Fruit fly (Drosophila melanogaster): ENCODE data around the gene alpha-Est10.

Gene alpha-Est10

DNA sequence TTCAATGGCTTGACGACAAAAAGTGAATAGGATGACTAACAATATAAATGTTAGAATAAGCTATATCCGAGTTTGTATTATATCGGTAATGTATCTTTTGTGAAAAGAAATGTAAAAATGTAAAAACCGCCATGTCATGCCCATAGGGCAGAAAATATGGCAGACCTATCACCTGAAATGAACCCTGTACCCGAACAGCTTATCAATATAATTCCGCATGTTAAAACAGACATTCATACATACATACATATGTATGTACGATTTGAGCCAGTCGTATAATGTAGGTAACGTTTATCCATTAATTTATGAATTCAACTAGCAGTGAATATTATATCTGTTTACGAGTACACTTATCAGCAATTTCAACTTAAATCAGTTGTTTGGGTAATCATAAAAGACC lies 3.7 kb downstream of the alpha-Est10 start:
- TF ChIP-seq CG15710 (tag; optimal IDR thresholded peaks at IDR 0.05) (no peak), D1 (tag; optimal IDR thresholded peaks at IDR 0.05) (no peak), Pif1A (GFP tag; optimal IDR thresholded peaks at IDR 0.05) (no peak), CG9948 (tag; optimal IDR thresholded peaks at IDR 0.05) (no peak), CG13204 (GFP tag; optimal IDR thresholded peaks at IDR 0.05) (no peak), CG12605 (GFP tag; IDR thresholded peaks at IDR 0.05) (no peak), CG34367 (tag; optimal IDR thresholded peaks at IDR 0.05) (no peak), EcR (GFP tag; optimal IDR thresholded peaks at IDR 0.05) (no peak), Pif1B (GFP tag; optimal IDR thresholded peaks at IDR 0.05) (no peak), CG8301 (tag; optimal IDR thresholded peaks at IDR 0.05) (no peak), CG32121 (GFP tag; IDR thresholded peaks at IDR 0.05) (no peak)

DNA sequence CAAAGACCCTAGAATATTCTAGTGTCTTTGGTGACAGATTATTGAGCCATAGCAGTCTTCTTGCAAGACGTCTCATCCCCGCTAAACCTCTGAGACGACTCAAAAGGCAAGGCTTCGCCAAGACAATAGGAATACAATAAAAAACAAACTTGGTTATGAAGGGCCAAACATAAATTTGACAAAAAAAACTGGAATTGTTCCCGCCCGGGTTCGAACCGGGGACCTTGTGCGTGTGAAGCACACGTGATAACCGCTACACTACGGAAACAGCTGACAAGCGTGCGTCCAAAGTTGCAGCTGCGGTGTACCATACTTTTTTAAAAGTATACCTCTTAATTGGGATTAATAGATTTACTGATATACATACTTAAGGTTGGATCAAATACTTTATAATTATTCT lies 17.9 kb downstream of the alpha-Est10 start:
- TF ChIP-seq Pif1B (GFP tag; optimal IDR thresholded peaks at IDR 0.05) = no peak
- no peak for TF ChIP-seq CG12605 (GFP tag; IDR thresholded peaks at IDR 0.05)
- TF ChIP-seq CG13204 (GFP tag; optimal IDR thresholded peaks at IDR 0.05) = no peak
- TF ChIP-seq CG8301 (tag; optimal IDR thresholded peaks at IDR 0.05) = no peak
- no peak for TF ChIP-seq CG4496 (GFP tag; IDR thresholded peaks at IDR 0.05)
- TF ChIP-seq CG8159 (tag; optimal IDR thresholded peaks at IDR 0.05) = no peak
- TF ChIP-seq CG9948 (tag; optimal IDR thresholded peaks at IDR 0.05) = no peak
- no peak for TF ChIP-seq CG34367 (tag; optimal IDR thresholded peaks at IDR 0.05)
- no peak for TF ChIP-seq Snoo (tag; optimal IDR thresholded peaks at IDR 0.05)
- TF ChIP-seq CG14655 (GFP tag; optimal IDR thresholded peaks at IDR 0.05) = no peak
- no peak for TF ChIP-seq D1 (tag; optimal IDR thresholded peaks at IDR 0.05)
- TF ChIP-seq gl (tag; optimal IDR thresholded peaks at IDR 0.05) = no peak

dm6 chr3R:7474616-7475120 lies 19.0 kb downstream of the alpha-Est10 start:
- TF ChIP-seq CG32121 (GFP tag; IDR thresholded peaks at IDR 0.05) (peak; percentile 68; the same call in 1 of the 2 replicates), CG10348 (GFP tag; IDR thresholded peaks at IDR 0.05) (no peak), Pif1B (GFP tag; optimal IDR thresholded peaks at IDR 0.05) (peak; percentile 53), Pif1A (GFP tag; optimal IDR thresholded peaks at IDR 0.05) (peak; percentile 64), CG9948 (tag; optimal IDR thresholded peaks at IDR 0.05) (no peak), EcR (GFP tag; optimal IDR thresholded peaks at IDR 0.05) (peak; percentile 99), CG8301 (tag; optimal IDR thresholded peaks at IDR 0.05) (peak; percentile 35), Ets98B (GFP tag; IDR thresholded peaks at IDR 0.05) (peak; percentile 79), CG12605 (GFP tag; IDR thresholded peaks at IDR 0.05) (peak; percentile 73), CG8159 (tag; optimal IDR thresholded peaks at IDR 0.05) (peak; percentile 44), gl (tag; optimal IDR thresholded peaks at IDR 0.05) (peak; percentile 71), CG34367 (tag; optimal IDR thresholded peaks at IDR 0.05) (peak; percentile 26), CG17806 (tag; optimal IDR thresholded peaks at IDR 0.05) (peak; percentile 31), CG4496 (GFP tag; IDR thresholded peaks at IDR 0.05) (peak; percentile 96), D1 (tag; optimal IDR thresholded peaks at IDR 0.05) (no peak), CG13204 (GFP tag; optimal IDR thresholded peaks at IDR 0.05) (peak; percentile 100), rn (GFP tag; IDR thresholded peaks at IDR 0.05) (no peak), Snoo (tag; optimal IDR thresholded peaks at IDR 0.05) (peak; percentile 66), fd96Ca (GFP tag; IDR thresholded peaks at IDR 0.05) (peak; percentile 80; the same call in 2 of the 3 replicates), CG14655 (GFP tag; optimal IDR thresholded peaks at IDR 0.05) (peak; percentile 73), CG15710 (tag; optimal IDR thresholded peaks at IDR 0.05) (peak; percentile 29)

DNA sequence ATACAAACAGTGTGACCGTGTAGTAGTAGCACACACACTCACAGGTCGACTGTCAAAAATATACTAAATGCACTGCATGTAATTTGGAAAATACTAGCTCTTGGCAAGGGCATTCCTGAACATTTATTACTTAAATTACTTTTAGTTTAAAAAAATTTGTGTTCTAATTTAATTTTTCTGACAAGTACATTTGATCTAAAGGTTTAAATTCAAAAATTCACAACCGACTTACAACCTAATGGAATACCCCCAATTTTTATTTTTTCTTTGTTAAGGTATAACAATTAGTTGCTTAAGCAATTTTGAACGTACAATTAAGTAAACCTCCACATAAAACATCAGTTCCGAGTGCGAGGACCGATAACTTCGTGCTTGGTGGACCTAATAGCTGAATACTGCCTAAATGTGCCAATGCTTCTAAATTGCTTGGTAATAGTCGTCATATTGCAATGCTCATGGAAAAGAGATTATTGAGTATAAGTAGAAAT lies 19.8 kb downstream of the alpha-Est10 start, which contains the start of gene CG1142:
Gene CG1142, minus strand, starts transcription at position 15 of the 488 bp plus-strand sequence.
- TF ChIP-seq CG9948 (tag; optimal IDR thresholded peaks at IDR 0.05) = peak; percentile 98
- peak; percentile 97 for TF ChIP-seq rn (GFP tag; IDR thresholded peaks at IDR 0.05)
- peak; percentile 99 for TF ChIP-seq CG15710 (tag; optimal IDR thresholded peaks at IDR 0.05)
- peak; percentile 89 for TF ChIP-seq Pif1B (GFP tag; optimal IDR thresholded peaks at IDR 0.05)
- peak; percentile 98 for TF ChIP-seq CG32121 (GFP tag; IDR thresholded peaks at IDR 0.05)
- TF ChIP-seq CG8159 (tag; optimal IDR thresholded peaks at IDR 0.05) = peak; percentile 99
- TF ChIP-seq CG14655 (GFP tag; optimal IDR thresholded peaks at IDR 0.05) = peak; percentile 97
- peak; percentile 92 for TF ChIP-seq Snoo (tag; optimal IDR thresholded peaks at IDR 0.05)
- peak; percentile 84 for TF ChIP-seq CG13204 (GFP tag; optimal IDR thresholded peaks at IDR 0.05)
- TF ChIP-seq gl (tag; optimal IDR thresholded peaks at IDR 0.05) = peak; percentile 95
- TF ChIP-seq EcR (GFP tag; optimal IDR thresholded peaks at IDR 0.05) = peak; percentile 52
- TF ChIP-seq CG34367 (tag; optimal IDR thresholded peaks at IDR 0.05) = peak; percentile 99
- peak; percentile 92 for TF ChIP-seq CG10348 (GFP tag; IDR thresholded peaks at IDR 0.05)
- TF ChIP-seq CG12605 (GFP tag; IDR thresholded peaks at IDR 0.05) = peak; percentile 99
- TF ChIP-seq CG17806 (tag; optimal IDR thresholded peaks at IDR 0.05) = peak; percentile 99
- TF ChIP-seq Pif1A (GFP tag; optimal IDR thresholded peaks at IDR 0.05) = peak; percentile 86
- TF ChIP-seq CG4496 (GFP tag; IDR thresholded peaks at IDR 0.05) = peak; percentile 99
- TF ChIP-seq CG8301 (tag; optimal IDR thresholded peaks at IDR 0.05) = peak; percentile 98
- TF ChIP-seq fd96Ca (GFP tag; IDR thresholded peaks at IDR 0.05) = peak; percentile 73; the same call in 2 of the 3 replicates
- TF ChIP-seq D1 (tag; optimal IDR thresholded peaks at IDR 0.05) = peak; percentile 95
- peak; percentile 98 for TF ChIP-seq Ets98B (GFP tag; IDR thresholded peaks at IDR 0.05)

dm6 chr3R:7471894-7472293 lies 21.8 kb downstream of the alpha-Est10 start:
- no peak for TF ChIP-seq CG8159 (tag; optimal IDR thresholded peaks at IDR 0.05)

- TF ChIP-seq CG13204 (GFP tag; optimal IDR thresholded peaks at IDR 0.05) = no peak
- TF ChIP-seq CG17806 (tag; optimal IDR thresholded peaks at IDR 0.05) = no peak
- TF ChIP-seq CG12605 (GFP tag; IDR thresholded peaks at IDR 0.05) = no peak
- no peak for TF ChIP-seq CG14655 (GFP tag; optimal IDR thresholded peaks at IDR 0.05)
- TF ChIP-seq CG4496 (GFP tag; IDR thresholded peaks at IDR 0.05) = no peak
- TF ChIP-seq CG8159 (tag; optimal IDR thresholded peaks at IDR 0.05) = no peak
- no peak for TF ChIP-seq Pif1A (GFP tag; optimal IDR thresholded peaks at IDR 0.05)
These were observed 52.3 kb downstream of the alpha-Est10 start for dm6 chr3R:7441359-7441758.

All from whole organism, pupa.